Worm (Caenorhabditis elegans): ENCODE data around the gene mfsd-8.
"Not testable (repeated sequence)": the region's sequence is repeated elsewhere in the genome, so short reads cannot be mapped to it uniquely, and the experiment has no call there.

The mfsd-8 gene

DNA sequence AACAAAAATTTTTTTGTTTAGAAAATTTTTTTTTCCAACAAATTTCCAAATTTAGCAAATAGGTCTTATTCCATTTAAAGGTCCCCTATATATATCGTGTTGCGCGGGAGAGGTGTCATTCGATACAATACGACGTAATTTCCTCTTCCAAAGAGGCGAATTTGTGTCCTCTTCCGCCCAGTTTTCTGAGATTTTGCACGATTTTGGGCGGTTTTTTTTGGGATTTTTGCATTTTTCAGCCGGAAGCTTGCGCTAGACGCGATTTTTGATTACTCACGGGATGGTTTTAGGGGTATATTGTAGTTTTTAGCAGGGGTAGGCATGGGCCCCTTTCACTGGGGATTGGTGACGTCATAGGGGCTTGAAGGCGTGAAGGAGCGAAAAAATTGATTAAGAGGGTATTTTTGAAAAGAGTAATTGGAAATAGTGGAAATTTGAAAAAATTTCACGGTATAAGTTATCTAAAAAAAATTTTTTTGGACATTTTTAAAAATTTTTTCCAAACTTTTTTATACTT, 31.5 kb upstream of the mfsd-8 start, which contains the start of gene Y53G8AL.4:
Y53G8AL.4 (minus strand) TSS at position 51 of the 517 bp plus-strand sequence.
- no peak for TF ChIP-seq blmp-1 (tag; optimal IDR thresholded peaks at IDR 0.05)
- TF ChIP-seq efl-1 (optimal IDR thresholded peaks at IDR 0.05), result no peak
- peak in 1 of 2 experiments; percentile 92 for TF ChIP-seq efl-1 (GFP tag; optimal IDR thresholded peaks at IDR 0.05 in 1 of 2)

DNA sequence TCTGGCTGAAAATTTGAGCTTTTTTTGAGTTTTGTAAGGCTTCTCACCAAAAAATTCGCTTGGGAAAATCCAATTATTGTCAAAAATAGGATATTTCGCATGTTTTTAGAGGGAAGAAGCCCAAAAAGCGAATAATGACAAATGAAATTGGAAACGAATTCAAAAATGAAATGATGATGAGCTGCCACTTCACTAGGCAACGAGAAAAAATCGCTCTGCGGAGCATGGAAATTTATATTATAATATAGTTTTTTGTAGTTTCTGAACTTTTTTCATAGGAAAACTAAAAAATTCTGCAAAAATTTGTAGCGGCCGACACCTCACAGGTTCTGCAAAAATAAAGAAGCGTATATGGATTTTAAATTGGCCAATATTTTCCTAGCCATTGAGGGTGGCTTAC, 29.1 kb upstream of the mfsd-8 start, which contains the start of gene Y53G8AL.3:
Y53G8AL.3 (minus strand) TSS at position 101 of the 400 bp plus-strand sequence.
- TF ChIP-seq nhr-76 (tag; optimal IDR thresholded peaks at IDR 0.05) (no peak), pag-3 (tag; optimal IDR thresholded peaks at IDR 0.05; ENCODE audit: borderline replicate concordance, insufficient read depth) (no peak), egl-27 (tag; optimal IDR thresholded peaks at IDR 0.05) (no peak), dsc-1 (tag; optimal IDR thresholded peaks at IDR 0.05) (no peak), snu-23 (GFP tag; optimal IDR thresholded peaks at IDR 0.05) (no peak), grh-1 (GFP tag; IDR thresholded peaks at IDR 0.05) (no peak), swsn-7 (tag; optimal IDR thresholded peaks at IDR 0.05) (no peak), nhr-85 (tag) (no peak)

DNA sequence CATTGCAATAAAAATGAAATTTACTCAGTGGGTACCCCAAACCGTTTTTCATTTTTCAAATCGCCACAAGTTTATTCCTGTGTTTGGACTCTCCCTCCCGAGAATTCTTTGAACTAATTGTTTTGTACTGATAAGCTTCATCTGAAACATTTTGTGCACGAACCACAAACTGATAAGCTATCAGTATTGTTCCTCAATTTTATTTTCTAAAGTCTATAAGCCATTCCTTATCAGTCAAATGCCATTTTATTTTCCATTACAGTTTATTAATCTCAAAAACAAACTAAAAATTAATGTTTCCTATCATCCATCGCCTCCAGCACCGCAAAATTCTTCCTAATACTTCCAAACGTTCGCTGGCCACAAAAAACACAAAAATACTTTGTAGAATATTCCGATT, 28.4 kb upstream of the mfsd-8 start:
- TF ChIP-seq tlp-1 (tag; optimal IDR thresholded peaks at IDR 0.05) (peak; percentile 77), pqm-1 (tag; optimal IDR thresholded peaks at IDR 0.05) (peak; percentile 84), elt-2 (tag; optimal IDR thresholded peaks at IDR 0.05) (peak; percentile 98), rnt-1 (tag; optimal IDR thresholded peaks at IDR 0.05) (no peak), lin-35 (GFP tag; optimal IDR thresholded peaks at IDR 0.05) (peak in 1 of 2 experiments; percentile 39), hlh-17 (GFP tag; optimal IDR thresholded peaks at IDR 0.05; ENCODE audit: borderline replicate concordance) (no peak), ceh-88 (GFP tag; IDR thresholded peaks at IDR 0.05) (no peak), swsn-7 (tag; optimal IDR thresholded peaks at IDR 0.05) (no peak), lin-14 (GFP tag; optimal IDR thresholded peaks at IDR 0.05) (peak; percentile 32), efl-1 (optimal IDR thresholded peaks at IDR 0.05) (no peak), efl-1 (GFP tag; optimal IDR thresholded peaks at IDR 0.05 in 1 of 2) (peak in 1 of 2 experiments; percentile 56)

DNA sequence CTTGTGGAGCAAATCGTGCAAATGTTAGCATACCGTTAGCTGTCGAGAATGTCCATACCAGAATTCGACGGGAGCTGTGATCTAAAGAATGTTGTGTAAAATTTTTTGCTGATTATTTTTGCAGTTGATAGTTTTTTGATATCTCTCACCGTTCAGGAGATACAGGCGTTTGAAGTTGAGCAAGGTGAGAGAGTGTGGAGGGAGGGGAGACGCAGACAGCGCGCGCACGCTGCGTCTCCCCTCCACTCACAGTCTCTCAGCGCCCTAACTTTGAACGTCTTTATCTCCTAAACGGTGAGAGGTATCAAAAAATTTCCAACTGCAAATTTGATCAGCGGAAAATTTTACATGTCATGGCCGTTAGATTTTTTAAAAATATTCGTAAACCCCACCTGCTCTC, 27.1 kb upstream of the mfsd-8 start:
- TF ChIP-seq nhr-71 (tag; optimal IDR thresholded peaks at IDR 0.05), result no peak
- no peak for TF ChIP-seq efl-1 (optimal IDR thresholded peaks at IDR 0.05)
- peak in 1 of 2 experiments; percentile 76 for TF ChIP-seq efl-1 (GFP tag; optimal IDR thresholded peaks at IDR 0.05 in 1 of 2)

DNA sequence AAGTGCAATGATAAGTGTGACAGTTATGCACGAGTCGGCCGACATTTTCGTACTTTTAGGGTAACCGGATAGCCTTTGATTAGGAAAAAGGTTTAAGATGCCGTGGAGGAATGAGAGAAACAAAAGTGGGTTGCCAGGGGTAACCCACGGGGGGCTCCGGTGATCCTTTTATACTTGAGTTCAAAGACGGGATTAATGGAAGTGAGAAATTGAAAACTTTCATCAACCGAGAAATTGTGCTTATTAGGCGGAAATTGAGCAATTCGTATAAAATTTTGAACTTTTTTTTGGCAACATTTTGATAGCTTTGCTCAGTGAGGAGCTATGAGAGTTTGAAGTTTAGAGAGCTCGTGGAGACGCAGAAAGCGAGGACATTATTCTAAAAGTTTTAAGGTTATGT, 26.5 kb upstream of the mfsd-8 start, which contains the start of gene Y53G8AM.4:
Y53G8AM.4 (minus strand) TSS at position 101 of the 400 bp plus-strand sequence.
- TF ChIP-seq nhr-85 (tag) (no peak), fkh-8 (tag; optimal IDR thresholded peaks at IDR 0.05) (peak; percentile 14), nhr-71 (tag; optimal IDR thresholded peaks at IDR 0.05) (no peak)

DNA sequence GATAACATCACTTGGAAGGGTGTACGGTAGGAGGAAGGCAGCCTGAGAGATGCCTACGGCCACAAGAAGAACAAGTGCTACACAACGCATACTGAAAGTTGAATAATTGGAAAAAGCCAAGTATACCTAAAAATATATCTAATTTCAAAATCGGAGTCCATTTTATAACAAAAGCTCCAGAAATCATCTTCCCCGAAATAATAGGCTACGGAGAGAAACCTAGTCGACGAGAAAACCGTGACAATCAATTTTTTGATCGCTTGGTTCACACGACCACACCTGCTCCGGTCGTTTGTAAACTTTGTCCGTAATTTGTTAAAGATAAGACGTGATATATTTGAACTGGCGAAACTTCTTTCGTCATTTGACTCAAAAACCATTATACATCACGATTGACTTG, 23.8 kb upstream of the mfsd-8 start, which contains the start of gene nspg-7.2:
nspg-7.2 (minus strand) TSS at position 101 of the 400 bp plus-strand sequence.
- TF ChIP-seq unc-98 (GFP tag; IDR thresholded peaks at IDR 0.05), result no peak

DNA sequence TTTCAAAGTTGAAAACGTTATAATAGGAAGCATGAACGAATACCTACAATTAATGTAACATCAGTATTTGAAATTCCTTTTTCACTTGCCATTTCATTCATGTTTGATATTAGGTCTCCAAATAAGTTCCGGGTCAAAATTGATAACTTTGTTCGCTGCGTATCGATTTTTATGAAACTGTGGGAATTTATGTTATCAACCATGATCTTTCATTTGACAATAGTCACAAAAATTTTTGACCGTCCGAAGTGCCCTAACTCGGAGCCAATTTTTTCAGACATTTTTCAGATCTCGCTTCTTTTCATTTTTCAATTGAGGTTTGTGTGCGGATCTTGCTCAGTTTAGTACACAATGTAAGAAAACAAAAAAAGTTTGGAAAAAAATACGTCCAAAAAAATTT, 22.4 kb upstream of the mfsd-8 start, which contains the start of gene Y53G8AM.6:
Y53G8AM.6 (minus strand) TSS at position 101 of the 400 bp plus-strand sequence.
- TF ChIP-seq C34B4.2 (tag; optimal IDR thresholded peaks at IDR 0.05); snu-23 (GFP tag; optimal IDR thresholded peaks at IDR 0.05); ceh-90 (tag; optimal IDR thresholded peaks at IDR 0.05): not testable (repeated sequence)

DNA sequence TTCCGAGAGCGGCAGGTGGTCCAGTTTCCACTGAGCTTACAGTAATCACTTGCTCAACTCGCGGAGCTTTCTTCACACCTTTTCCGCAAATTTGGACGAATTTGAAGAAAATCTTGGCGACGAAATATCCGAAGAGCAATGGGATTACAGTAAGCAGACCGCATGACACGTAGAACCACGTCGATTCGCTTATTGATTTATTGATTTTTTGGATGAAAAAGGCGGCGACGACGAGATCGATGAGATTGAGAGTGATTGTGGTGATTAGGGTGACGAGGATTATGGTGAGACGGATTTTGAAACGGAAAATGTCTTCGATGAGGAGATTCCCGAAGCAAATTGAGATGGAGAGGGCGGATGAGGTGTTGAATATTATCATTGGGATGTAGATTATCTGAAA, 18.4 kb upstream of the mfsd-8 start:
- no peak for TF ChIP-seq lin-35 (GFP tag; optimal IDR thresholded peaks at IDR 0.05)
- no peak for TF ChIP-seq lin-15B (tag; optimal IDR thresholded peaks at IDR 0.05)
- no peak for TF ChIP-seq sox-4 (tag; optimal IDR thresholded peaks at IDR 0.05)
- no peak for TF ChIP-seq pqm-1 (tag; optimal IDR thresholded peaks at IDR 0.05)
